Worm (Caenorhabditis elegans): Measurements from ENCODE around the gene kcc-1.

ce11 chrIV:7196853-7197252 is 9.2 kb upstream of the kcc-1 start, which contains the start of gene unc-8:
- TF ChIP-seq F52B5.7 (tag; optimal IDR thresholded peaks at IDR 0.05) (no peak), ama-1 (optimal IDR thresholded peaks at IDR 0.05) (no peak), ama-1 (GFP tag; optimal IDR thresholded peaks at IDR 0.05) (no peak), lin-26 (GFP tag; IDR thresholded peaks at IDR 0.05) (no peak), ekl-4 (GFP tag; IDR thresholded peaks at IDR 0.05) (no peak), hrde-1 (tag; optimal IDR thresholded peaks at IDR 0.05; ENCODE audit: borderline replicate concordance) (no peak), dpff-1 (tag; optimal IDR thresholded peaks at IDR 0.05) (no peak), T07F8.4 (tag; optimal IDR thresholded peaks at IDR 0.05) (no peak), mes-4 (tag; optimal IDR thresholded peaks at IDR 0.05) (no peak), F33H1.4 (GFP tag; IDR thresholded peaks at IDR 0.05) (no peak), rec-8 (tag; optimal IDR thresholded peaks at IDR 0.05) (no peak), lsl-1 (GFP tag; optimal IDR thresholded peaks at IDR 0.05) (no peak), attf-5 (GFP tag; optimal IDR thresholded peaks at IDR 0.05) (no peak), nfyb-1 (GFP tag; IDR thresholded peaks at IDR 0.05) (no peak), F23B12.7 (tag; optimal IDR thresholded peaks at IDR 0.05; ENCODE audit: insufficient read depth) (no peak)
